Fruit fly (Drosophila melanogaster): ENCODE data around the gene GstZ2.
A peak's percentile ranks its signal among the peaks of the same experiment; 100 is the strongest.

GstZ2 gene

DNA sequence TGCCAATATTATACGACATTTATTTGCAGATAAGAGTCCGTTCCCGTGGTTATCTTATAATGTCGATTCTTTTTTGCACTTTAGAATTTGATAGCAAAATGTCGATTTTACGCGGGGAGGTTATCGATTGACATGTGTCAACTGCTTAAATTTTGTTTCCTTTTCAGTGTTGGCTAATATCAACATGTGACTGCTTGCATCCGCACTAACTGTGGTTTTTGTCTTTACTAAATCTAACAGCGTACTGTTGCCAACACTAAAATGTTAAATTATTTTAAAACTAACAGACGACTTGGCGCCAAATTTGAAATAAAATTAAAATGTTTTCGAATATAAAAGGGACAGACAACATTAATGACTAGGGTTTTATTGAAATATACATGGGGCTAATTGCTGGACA lies 36.3 kb upstream of the GstZ2 start (continued):
- no peak for TF ChIP-seq CG32767 (GFP tag; IDR thresholded peaks at IDR 0.05)
- TF ChIP-seq CG17359 (tag; optimal IDR thresholded peaks at IDR 0.05) = peak; percentile 64
- peak; percentile 92 for TF ChIP-seq CG9932 (GFP tag; IDR thresholded peaks at IDR 0.05)
- peak; percentile 91 for TF ChIP-seq CG15514 (GFP tag; optimal IDR thresholded peaks at IDR 0.05)
- no peak; the same call in 1 of the 2 replicates for TF ChIP-seq CG31224 (GFP tag; IDR thresholded peaks at IDR 0.05)
- TF ChIP-seq gt (GFP tag; IDR thresholded peaks at IDR 0.05) = no peak
- peak; percentile 85 for TF ChIP-seq ci (GFP tag; IDR thresholded peaks at IDR 0.05)
- no peak for TF ChIP-seq CG11696 (GFP tag; IDR thresholded peaks at IDR 0.05)
- no peak for TF ChIP-seq CG10565 (GFP tag; optimal IDR thresholded peaks at IDR 0.05)
- TF ChIP-seq CG2678 (tag; optimal IDR thresholded peaks at IDR 0.05) = peak; percentile 70
- peak; percentile 68 for TF ChIP-seq shn (GFP tag; optimal IDR thresholded peaks at IDR 0.05)
- TF ChIP-seq CG11085 (GFP tag; IDR thresholded peaks at IDR 0.05) = peak; percentile 78
- TF ChIP-seq CG18262 (tag; optimal IDR thresholded peaks at IDR 0.05) = peak; percentile 38
- peak; percentile 90 for TF ChIP-seq CG34376 (GFP tag; optimal IDR thresholded peaks at IDR 0.05)
- TF ChIP-seq bbx (GFP tag; IDR thresholded peaks at IDR 0.05; ENCODE audit: partially characterized antibody) = peak; percentile 60; the same call in 1 of the 2 replicates
- no peak for TF ChIP-seq CG5180 (GFP tag; optimal IDR thresholded peaks at IDR 0.05)
- TF ChIP-seq lbe (GFP tag; optimal IDR thresholded peaks at IDR 0.05) = peak; percentile 67
- no peak for TF ChIP-seq odd (GFP tag; optimal IDR thresholded peaks at IDR 0.05)
- TF ChIP-seq ab (GFP tag; optimal IDR thresholded peaks at IDR 0.05) = no peak
- TF ChIP-seq bab2 (GFP tag; optimal IDR thresholded peaks at IDR 0.05) = peak; percentile 75
- TF ChIP-seq CG14860 (GFP tag; IDR thresholded peaks at IDR 0.05; ENCODE audit: partially characterized antibody) = peak; percentile 61; the same call in 1 of the 3 replicates
- peak; percentile 81 to 89 for TF ChIP-seq dpn (GFP tag; optimal IDR thresholded peaks at IDR 0.05)
- TF ChIP-seq MESR4 (GFP tag; optimal IDR thresholded peaks at IDR 0.05) = peak; percentile 23
- TF ChIP-seq Vsx1 (GFP tag; optimal IDR thresholded peaks at IDR 0.05) = peak; percentile 36
- TF ChIP-seq Bdp1 (GFP tag; optimal IDR thresholded peaks at IDR 0.05) = peak; percentile 55
- no peak for TF ChIP-seq CG10959 (GFP tag; IDR thresholded peaks at IDR 0.05)
- TF ChIP-seq crol (GFP tag; IDR thresholded peaks at IDR 0.05) = no peak
- peak; percentile 30 for TF ChIP-seq Nf-YB (GFP tag; optimal IDR thresholded peaks at IDR 0.05)
- TF ChIP-seq CG17829 (tag; optimal IDR thresholded peaks at IDR 0.05) = peak; percentile 80
- TF ChIP-seq tio (GFP tag; optimal IDR thresholded peaks at IDR 0.05) = no peak
- TF ChIP-seq CG7928 (GFP tag; optimal IDR thresholded peaks at IDR 0.05) = peak; percentile 38
- TF ChIP-seq CG10462 (GFP tag; optimal IDR thresholded peaks at IDR 0.05) = no peak
- TF ChIP-seq Kr (GFP tag; optimal IDR thresholded peaks at IDR 0.05) = no peak
- peak; percentile 58 for TF ChIP-seq BEAF-32 (GFP tag; optimal IDR thresholded peaks at IDR 0.05)
- TF ChIP-seq fu2 (GFP tag; optimal IDR thresholded peaks at IDR 0.05) = peak; percentile 81
- peak; percentile 54 for TF ChIP-seq tin (GFP tag; optimal IDR thresholded peaks at IDR 0.05)
- peak; percentile 83 for TF ChIP-seq her (GFP tag; optimal IDR thresholded peaks at IDR 0.05)
- peak; percentile 67 for TF ChIP-seq salm (tag; optimal IDR thresholded peaks at IDR 0.05)
- TF ChIP-seq schlank (tag; optimal IDR thresholded peaks at IDR 0.05) = peak; percentile 58
- no peak for TF ChIP-seq kni (GFP tag; optimal IDR thresholded peaks at IDR 0.05)
- peak; percentile 95 for TF ChIP-seq gro (GFP tag; optimal IDR thresholded peaks at IDR 0.05)
- TF ChIP-seq crp (GFP tag; optimal IDR thresholded peaks at IDR 0.05) = peak in 1 of 2 experiments; percentile 3
- no peak for TF ChIP-seq sc (optimal IDR thresholded peaks at IDR 0.05)
- TF ChIP-seq sc (GFP tag; optimal IDR thresholded peaks at IDR 0.05) = no peak
- peak; percentile 7 for TF ChIP-seq Ssrp (tag; optimal IDR thresholded peaks at IDR 0.05)
- no peak for TF ChIP-seq tll (GFP tag; optimal IDR thresholded peaks at IDR 0.05)
- peak; percentile 19; the same call in 1 of the 2 replicates for TF ChIP-seq CG14441 (GFP tag; IDR thresholded peaks at IDR 0.05)
- no peak for TF ChIP-seq otp (GFP tag; IDR thresholded peaks at IDR 0.05)
- TF ChIP-seq CG17186 (GFP tag; optimal IDR thresholded peaks at IDR 0.05) = peak; percentile 35
- peak; percentile 81 for TF ChIP-seq Dad (GFP tag; optimal IDR thresholded peaks at IDR 0.05)
